Fruit fly (Drosophila melanogaster) whole organism, embryonic: ENCODE data around the gene Cip4.

Experiments
- Adf1 ChIP-seq: fragments of 200-800 bp; sonication (Bioruptor generic); IDR thresholded peaks from 2 replicates; pipeline ENCODE4 v1.3.6; 2022; ENCODE audit warnings: missing biosample characterization, missing genetic modification characterization
- CG10267 ChIP-seq: fragments of 200-800 bp; sonication (Bioruptor generic); optimal IDR thresholded peaks from 2 replicates; lab custom pipeline; 2018; ENCODE audit warnings: missing biosample characterization, mild to moderate bottlenecking, missing genetic modification characterization, moderate library complexity
- CG12942 ChIP-seq: fragments of 200-800 bp; sonication (Bioruptor generic); optimal IDR thresholded peaks from 3 replicates; lab custom pipeline; 2016; ENCODE audit warnings: missing biosample characterization, missing genetic modification characterization
- CG13287 ChIP-seq: fragments of 200-800 bp; sonication (Bioruptor generic); IDR thresholded peaks from 2 replicates; pipeline ENCODE4 v1.3.6; 2022; ENCODE audit warnings: missing biosample characterization, missing genetic modification characterization; ENCODE audit not compliant: partially characterized antibody
- CG1529 ChIP-seq: fragments of 200-800 bp; sonication (Bioruptor generic); optimal IDR thresholded peaks from 3 replicates; lab custom pipeline; 2018; ENCODE audit warnings: missing biosample characterization, missing genetic modification characterization
- CG1603 ChIP-seq: fragments of 200-800 bp; sonication (Bioruptor generic); optimal IDR thresholded peaks from 2 replicates; lab custom pipeline; 2019; ENCODE audit warnings: missing biosample characterization, mild to moderate bottlenecking, missing genetic modification characterization, moderate library complexity
- CG17359 ChIP-seq: fragments of 200-800 bp; sonication (Bioruptor generic); optimal IDR thresholded peaks from 3 replicates; lab custom pipeline; 2018; ENCODE audit warnings: missing biosample characterization, mild to moderate bottlenecking, missing genetic modification characterization, moderate library complexity
- CG17912 ChIP-seq: fragments of 200-800 bp; sonication (Bioruptor generic); optimal IDR thresholded peaks from 2 replicates; lab custom pipeline; 2018; ENCODE audit warnings: missing biosample characterization, mild to moderate bottlenecking, missing genetic modification characterization
- CG32772 ChIP-seq: fragments of 200-800 bp; sonication (Bioruptor generic); IDR thresholded peaks from 2 replicates; pipeline ENCODE4 v1.3.6; 2022; ENCODE audit warnings: missing biosample characterization, missing genetic modification characterization
- CG3281 ChIP-seq: fragments of 200-800 bp; sonication (Bioruptor generic); optimal IDR thresholded peaks from 3 replicates; lab custom pipeline; 2017; ENCODE audit warnings: missing biosample characterization, mild to moderate bottlenecking, missing genetic modification characterization
- CG34224 ChIP-seq: fragments of 200-800 bp; sonication (Bioruptor generic); IDR thresholded peaks from 3 replicates; pipeline ENCODE4 v1.3.6; 2022; ENCODE audit warnings: missing biosample characterization, missing genetic modification characterization; ENCODE audit not compliant: partially characterized antibody
- CG6791 ChIP-seq: fragments of 200-800 bp; sonication (Bioruptor generic); IDR thresholded peaks from 3 replicates; pipeline ENCODE4 v1.3.6; 2022; ENCODE audit warnings: missing biosample characterization, missing genetic modification characterization; ENCODE audit not compliant: partially characterized antibody
- CG9437 ChIP-seq: fragments of 200-800 bp; sonication (Bioruptor generic); optimal IDR thresholded peaks from 2 replicates; lab custom pipeline; 2018; ENCODE audit warnings: missing biosample characterization, mild to moderate bottlenecking, missing genetic modification characterization
- CG9797 ChIP-seq: fragments of 200-800 bp; sonication (Bioruptor generic); optimal IDR thresholded peaks from 3 replicates; lab custom pipeline; 2018; ENCODE audit warnings: missing biosample characterization, mild to moderate bottlenecking, missing genetic modification characterization
- CoRest ChIP-seq: fragments of 200-800 bp; sonication (Bioruptor generic); optimal IDR thresholded peaks from 3 replicates; lab custom pipeline; 2018; ENCODE audit warnings: missing biosample characterization, mild to moderate bottlenecking, missing genetic modification characterization, moderate library complexity
- CrebB ChIP-seq: fragments of 200-800 bp; sonication (Bioruptor generic); optimal IDR thresholded peaks from 3 replicates; lab custom pipeline; 2018; ENCODE audit warnings: missing biosample characterization, mild to moderate bottlenecking, missing genetic modification characterization
- Doc3 ChIP-seq: fragments of 200-800 bp; sonication (Bioruptor generic); IDR thresholded peaks from 3 replicates; pipeline ENCODE4 v1.3.6; 2022; ENCODE audit warnings: missing biosample characterization, missing genetic modification characterization; ENCODE audit not compliant: partially characterized antibody
- Dp ChIP-seq: fragments of 200-800 bp; sonication (Bioruptor generic); optimal IDR thresholded peaks from 2 replicates; lab custom pipeline; 2018; ENCODE audit warnings: missing biosample characterization, mild to moderate bottlenecking, missing genetic modification characterization, moderate library complexity
- Dref ChIP-seq: fragments of 200-800 bp; sonication (Bioruptor generic); IDR thresholded peaks from 2 replicates; pipeline ENCODE4 v1.3.6; 2022; ENCODE audit warnings: missing biosample characterization, missing genetic modification characterization
- E2f2 ChIP-seq: fragments of 200-800 bp; sonication (Bioruptor generic); IDR thresholded peaks from 2 replicates; pipeline ENCODE4 v1.3.6; 2022; ENCODE audit warnings: missing biosample characterization, missing genetic modification characterization
- Ets65A ChIP-seq: fragments of 200-800 bp; sonication (Bioruptor generic); peaks from one replicate; lab custom pipeline; 2016; ENCODE audit warnings: missing biosample characterization, missing genetic modification characterization
- Hey ChIP-seq: fragments of 200-800 bp; sonication (Bioruptor generic); optimal IDR thresholded peaks from 3 replicates; lab custom pipeline; 2018; ENCODE audit warnings: missing biosample characterization, mild to moderate bottlenecking, missing genetic modification characterization
- Hmx ChIP-seq: fragments of 200-800 bp; sonication (Bioruptor generic); optimal IDR thresholded peaks from 2 replicates; lab custom pipeline; 2016; ENCODE audit warnings: missing biosample characterization, missing genetic modification characterization
- Hr3 ChIP-seq: fragments of 200-800 bp; sonication (Bioruptor generic); optimal IDR thresholded peaks from 3 replicates; lab custom pipeline; 2016; ENCODE audit warnings: missing biosample characterization, missing genetic modification characterization
- NC2α ChIP-seq: fragments of 200-800 bp; sonication (Bioruptor generic); optimal IDR thresholded peaks from 2 replicates; lab custom pipeline; 2016; ENCODE audit warnings: missing biosample characterization, missing genetic modification characterization
- NFAT ChIP-seq: fragments of 200-800 bp; sonication (Bioruptor generic); IDR thresholded peaks from 2 replicates; pipeline ENCODE4 v1.3.6; 2022; ENCODE audit warnings: missing biosample characterization, missing genetic modification characterization
- PHDP ChIP-seq: fragments of 200-800 bp; sonication (Bioruptor generic); optimal IDR thresholded peaks from 3 replicates; lab custom pipeline; 2018; ENCODE audit warnings: missing biosample characterization, mild to moderate bottlenecking, missing genetic modification characterization, moderate library complexity
- Pdp1 ChIP-seq, 2 experiments: fragments of 200-800 bp; sonication (Bioruptor generic); optimal IDR thresholded peaks; 3 replicates each; lab custom pipeline; 2016; ENCODE audit warnings: missing biosample characterization in 2 of 2, missing genetic modification characterization in 2 of 2, mild to moderate bottlenecking in 1 of 2, moderate library complexity in 1 of 2
- caup ChIP-seq: fragments of 200-800 bp; sonication (Bioruptor generic); optimal IDR thresholded peaks from 3 replicates; lab custom pipeline; 2017; ENCODE audit warnings: missing biosample characterization, mild to moderate bottlenecking, missing genetic modification characterization, moderate library complexity; ENCODE audit not compliant: severe bottlenecking
- danr ChIP-seq: fragments of 200-800 bp; sonication (Bioruptor generic); IDR thresholded peaks from 2 replicates; pipeline ENCODE4 v1.3.6; 2022; ENCODE audit warnings: missing biosample characterization, missing genetic modification characterization
- dysf ChIP-seq: fragments of 200-800 bp; sonication (Bioruptor generic); IDR thresholded peaks from 3 replicates; pipeline ENCODE4 v1.3.6; 2022; ENCODE audit warnings: missing biosample characterization, missing genetic modification characterization
- ewg ChIP-seq: fragments of 200-800 bp; sonication (Bioruptor generic); optimal IDR thresholded peaks from 3 replicates; lab custom pipeline; 2017; ENCODE audit warnings: mild to moderate bottlenecking, missing biosample characterization, missing genetic modification reagents, missing genetic modification characterization
- jigr1 ChIP-seq: fragments of 200-800 bp; sonication (Bioruptor generic); IDR thresholded peaks from 3 replicates; pipeline ENCODE4 v1.3.6; 2022; ENCODE audit warnings: missing biosample characterization, missing genetic modification characterization
- ken ChIP-seq: fragments of 200-800 bp; sonication (Bioruptor generic); IDR thresholded peaks from 3 replicates; pipeline ENCODE4 v1.3.6; 2022; ENCODE audit warnings: missing biosample characterization, missing genetic modification characterization
- lilli ChIP-seq: fragments of 200-800 bp; sonication (Bioruptor generic); optimal IDR thresholded peaks from 3 replicates; lab custom pipeline; 2016; ENCODE audit warnings: missing biosample characterization, missing genetic modification characterization
- lola ChIP-seq, 3 experiments: fragments of >200 bp in 2 of 3; fragments of 200-800 bp in 1 of 3; sonication (Bioruptor generic) in 1 of 3; optimal IDR thresholded peaks; 2 replicates each; lab custom pipeline; 2017 to 2019; ENCODE audit warnings: missing biosample characterization in 3 of 3, missing genetic modification characterization in 3 of 3, mild to moderate bottlenecking in 1 of 3, moderate library complexity in 1 of 3
- mld ChIP-seq: fragments of 200-800 bp; sonication (Bioruptor generic); IDR thresholded peaks from 3 replicates; pipeline ENCODE4 v1.3.6; 2022; ENCODE audit warnings: missing biosample characterization, missing genetic modification characterization; ENCODE audit not compliant: partially characterized antibody
- nau ChIP-seq: fragments of 200-800 bp; sonication (Bioruptor generic); optimal IDR thresholded peaks from 3 replicates; lab custom pipeline; 2017; ENCODE audit warnings: missing biosample characterization, mild to moderate bottlenecking, missing genetic modification characterization, missing genetic modification reagents
- p53 ChIP-seq: fragments of 200-800 bp; sonication (Bioruptor generic); optimal IDR thresholded peaks from 2 replicates; lab custom pipeline; 2016; ENCODE audit warnings: missing biosample characterization, missing genetic modification characterization
- pzg ChIP-seq: fragments of 200-800 bp; sonication (Bioruptor generic); optimal IDR thresholded peaks from 3 replicates; lab custom pipeline; 2018; ENCODE audit warnings: missing biosample characterization, mild to moderate bottlenecking, missing genetic modification characterization, moderate library complexity
- sna ChIP-seq: fragments of 200-800 bp; sonication (Bioruptor generic); IDR thresholded peaks from 2 replicates; pipeline ENCODE4 v1.3.6; 2022; ENCODE audit warnings: missing biosample characterization, missing genetic modification characterization; ENCODE audit not compliant: partially characterized antibody
- sob ChIP-seq: fragments of 200-800 bp; sonication (Bioruptor generic); IDR thresholded peaks from 2 replicates; pipeline ENCODE4 v1.3.6; 2022; ENCODE audit warnings: missing biosample characterization, missing genetic modification characterization
- trem ChIP-seq: fragments of 200-800 bp; optimal IDR thresholded peaks from 3 replicates; lab custom pipeline; 2019; ENCODE audit warnings: missing biosample characterization, mild to moderate bottlenecking, missing genetic modification characterization, moderate library complexity
- vnd ChIP-seq: fragments of 200-800 bp; sonication (Bioruptor generic); IDR thresholded peaks from 3 replicates; pipeline ENCODE4 v1.3.6; 2022; ENCODE audit warnings: missing biosample characterization, missing genetic modification characterization; ENCODE audit not compliant: partially characterized antibody
- vvl ChIP-seq: fragments of 200-800 bp; sonication (Bioruptor generic); IDR thresholded peaks from 2 replicates; pipeline ENCODE4 v1.3.6; 2022; ENCODE audit warnings: missing biosample characterization, missing genetic modification characterization

Gene Cip4

DNA sequence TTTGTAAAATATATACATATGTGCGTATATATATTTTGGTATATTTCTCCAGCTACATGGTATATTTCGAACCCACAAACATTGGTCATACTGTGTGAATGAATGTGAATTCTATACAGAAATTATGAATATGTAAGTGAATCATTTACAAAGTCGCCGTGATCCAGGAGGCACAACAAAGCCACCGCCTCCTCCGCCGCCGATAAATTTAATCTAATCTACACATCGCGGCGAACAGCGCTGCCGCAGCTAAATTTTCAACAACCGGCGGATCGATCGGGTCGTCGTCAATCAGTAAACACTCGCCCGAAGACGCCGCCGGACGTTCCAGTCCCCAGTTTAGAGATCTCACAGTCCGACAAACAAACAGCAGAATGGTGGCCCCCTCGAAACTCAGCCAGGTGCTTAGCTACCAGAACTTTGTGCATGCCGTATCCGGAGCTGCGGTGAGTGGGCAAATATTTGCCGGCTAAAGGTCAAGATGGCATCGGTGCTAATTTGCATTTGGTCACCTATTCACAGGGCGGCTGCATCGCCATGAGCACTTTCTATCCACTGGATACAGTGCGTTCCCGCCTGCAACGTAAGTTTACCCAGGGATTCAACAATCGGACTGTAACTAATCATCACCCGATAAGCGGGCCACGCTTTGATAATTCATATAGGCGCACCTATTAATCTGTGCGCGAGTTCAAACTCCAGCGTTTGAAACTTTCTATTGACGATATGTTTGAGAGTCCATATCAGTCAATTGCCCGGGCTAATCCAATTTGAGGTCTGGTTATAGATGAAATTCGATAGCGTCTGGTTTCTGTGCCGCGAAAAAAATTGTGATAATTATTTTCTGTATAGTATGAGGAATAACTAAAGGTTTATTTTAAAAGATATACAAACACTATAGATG is 45.0 kb downstream of the Cip4 start, which contains the start of gene PMP34 (continued):
- TF ChIP-seq CG9437 (GFP tag; lab: Kevin White, UChicago) (no peak), pzg (peak; percentile 25), CG10267 (tag; lab: Kevin White, UChicago) (no peak), vvl (GFP tag; lab: Robert Waterston, UW) (0 out of 2 replicates have a peak, but pooled peaks have one; percentile 52), Adf1 (GFP tag; lab: Robert Waterston, UW) (peak; percentile 76; the same call in 1 of the 2 replicates), Hmx (GFP tag; lab: Kevin White, UChicago) (no peak), sob (GFP tag; lab: Robert Waterston, UW) (0 out of 2 replicates have a peak, but pooled peaks have one; percentile 14)

- TF ChIP-seq CG13287 (GFP tag; lab: Robert Waterston, UW) (peak; percentile 66), CG12942 (GFP tag; lab: Kevin White, UChicago) (peak; percentile 58), CG32772 (GFP tag; lab: Robert Waterston, UW) (no peak), Doc3 (GFP tag; lab: Robert Waterston, UW) (no peak), dysf (peak; percentile 30; the same call in 1 of the 3 replicates), CG6791 (GFP tag; lab: Robert Waterston, UW) (peak; percentile 37; the same call in 1 of the 3 replicates), lola (GFP tag; optimal IDR thresholded peaks at IDR 0.05; lab: Kevin White, UChicago) (no peak), PHDP (tag; lab: Kevin White, UChicago) (peak; percentile 40), sna (no peak), NFAT (peak; percentile 31; the same call in 1 of the 2 replicates), CG34224 (peak; percentile 47; the same call in 1 of the 3 replicates), pzg (peak; percentile 83), CrebB (tag; lab: Kevin White, UChicago) (no peak), ewg (GFP tag; lab: Kevin White, UChicago) (no peak), Pdp1 (GFP tag; optimal IDR thresholded peaks at IDR 0.05; lab: Kevin White, UChicago) (peak in 1 of 2 experiments; percentile 37), nau (GFP tag; lab: Kevin White, UChicago) (no peak), p53 (GFP tag; lab: Kevin White, UChicago) (no peak), lilli (GFP tag; lab: Kevin White, UChicago) (peak; percentile 65), CG9437 (GFP tag; lab: Kevin White, UChicago) (no peak), Hr3 (GFP tag; lab: Kevin White, UChicago) (peak; percentile 45), CG9797 (GFP tag; lab: Kevin White, UChicago) (peak; percentile 66), CG1529 (GFP tag; lab: Kevin White, UChicago) (no peak), NC2α (GFP tag; lab: Kevin White, UChicago) (no peak), Hey (no peak), vnd (GFP tag; lab: Robert Waterston, UW) (no peak), CG17359 (tag; lab: Kevin White, UChicago) (peak; percentile 11), CG1603 (peak; percentile 73), Dp (peak; percentile 99), CG3281 (GFP tag; lab: Kevin White, UChicago) (no peak), mld (GFP tag; lab: Robert Waterston, UW) (no peak), Ets65A (GFP tag; lab: Kevin White, UChicago) (peak; percentile 96), danr (GFP tag; lab: Robert Waterston, UW) (no peak), Dref (GFP tag; lab: Robert Waterston, UW) (peak; percentile 38), jigr1 (no peak), CoRest (tag; lab: Kevin White, UChicago) (peak; percentile 63), ken (GFP tag; lab: Robert Waterston, UW) (peak; percentile 41; the same call in 1 of the 3 replicates), CG17912 (GFP tag; lab: Kevin White, UChicago) (peak; percentile 54), caup (peak; percentile 58), E2f2 (GFP tag; lab: Robert Waterston, UW) (peak; percentile 98), trem (tag; lab: Kevin White, UChicago) (peak; percentile 38)
Measured at dm6 chr3L:4313299-4313698, 50.6 kb downstream of the Cip4 start, which contains the start of gene Claspin. Gene Claspin (plus strand): TSS chr3L:4313483.
